Worm (Caenorhabditis elegans): ENCODE measurements around the gene F21F8.5.

DNA sequence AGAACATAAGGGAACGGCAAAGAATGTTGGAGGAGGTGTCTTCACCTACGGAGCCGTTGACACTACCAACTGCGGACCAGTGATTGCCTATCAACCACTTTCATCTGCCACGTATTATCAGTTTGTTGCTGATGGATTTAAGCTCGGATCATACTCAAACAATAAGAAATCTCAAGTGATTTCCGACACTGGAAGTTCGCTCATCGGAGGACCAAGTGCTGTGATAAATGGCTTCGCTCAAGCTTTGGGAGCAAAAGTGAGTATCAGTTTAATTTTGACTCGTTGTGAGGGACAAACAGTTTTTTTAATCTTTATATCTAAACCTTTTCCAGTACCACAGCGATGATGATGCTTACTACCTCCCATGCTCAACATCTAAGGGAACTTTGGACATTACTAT, 5.3 kb upstream of the F21F8.5 start:
- no peak for TF ChIP-seq W03F9.2 (tag; optimal IDR thresholded peaks at IDR 0.05)
- TF ChIP-seq him-1 (tag; optimal IDR thresholded peaks at IDR 0.05) = no peak
- TF ChIP-seq dao-5 (tag; optimal IDR thresholded peaks at IDR 0.05) = no peak
